Worm (Caenorhabditis elegans): ENCODE data around the gene wrb-1.

Gene wrb-1

ce11 chrV:1164196-1164691 lies 31.6 kb upstream of the wrb-1 start, which contains the start of gene T21H3.5:
T21H3.5 (minus strand) TSS chrV:1164293.
- TF ChIP-seq skn-1 (tag; optimal IDR thresholded peaks at IDR 0.05) (no peak), nhr-23 (tag; optimal IDR thresholded peaks at IDR 0.05) (no peak), Y55F3AM.14 (GFP tag; optimal IDR thresholded peaks at IDR 0.05) (no peak), ZK546.5 (tag; optimal IDR thresholded peaks at IDR 0.05) (no peak), ztf-1 (GFP tag; conservative IDR thresholded peaks at IDR 0.05) (no peak), sem-4 (tag; optimal IDR thresholded peaks at IDR 0.05) (no peak), ceh-16 (tag; optimal IDR thresholded peaks at IDR 0.05) (no peak), ama-1 (optimal IDR thresholded peaks at IDR 0.05) (no peak), nhr-12 (tag; optimal IDR thresholded peaks at IDR 0.05) (no peak), blmp-1 (tag; optimal IDR thresholded peaks at IDR 0.05; ENCODE audit: insufficient read depth) (no peak)

ce11 chrV:1165090-1165761 lies 30.6 kb upstream of the wrb-1 start, which contains the start of gene ptr-16:
ptr-16 (plus strand) TSS chrV:1165711.
- TF ChIP-seq nhr-21 (tag; optimal IDR thresholded peaks at IDR 0.05) (no peak), R02D3.7 (tag; optimal IDR thresholded peaks at IDR 0.05) (no peak), mbf-1 (tag; optimal IDR thresholded peaks at IDR 0.05) (no peak), ztf-11 (tag; optimal IDR thresholded peaks at IDR 0.05) (no peak), gmeb-1 (tag; optimal IDR thresholded peaks at IDR 0.05) (no peak), aly-2 (tag; optimal IDR thresholded peaks at IDR 0.05) (no peak), ZK546.5 (tag; optimal IDR thresholded peaks at IDR 0.05) (no peak), blmp-1 (tag; optimal IDR thresholded peaks at IDR 0.05; ENCODE audit: insufficient read depth) (no peak), peb-1 (tag; optimal IDR thresholded peaks at IDR 0.05) (no peak), lsy-2 (tag; optimal IDR thresholded peaks at IDR 0.05) (no peak), ama-1 (optimal IDR thresholded peaks at IDR 0.05) (no peak), ztf-4 (tag; optimal IDR thresholded peaks at IDR 0.05) (no peak), nhr-25 (tag; optimal IDR thresholded peaks at IDR 0.05) (no peak), dmd-4 (tag; optimal IDR thresholded peaks at IDR 0.05) (no peak), snpc-4 (tag; optimal IDR thresholded peaks at IDR 0.05) (no peak), nhr-77 (tag; optimal IDR thresholded peaks at IDR 0.05) (no peak)

ce11 chrV:1170591-1170990 lies 25.3 kb upstream of the wrb-1 start:
- TF ChIP-seq egl-27 (tag; optimal IDR thresholded peaks at IDR 0.05): no peak
- TF ChIP-seq Y55F3AM.14 (GFP tag; optimal IDR thresholded peaks at IDR 0.05): no peak
- no peak for TF ChIP-seq nhr-6 (tag; optimal IDR thresholded peaks at IDR 0.05)

ce11 chrV:1176277-1176839 lies 19.5 kb upstream of the wrb-1 start, which contains the start of gene T21H3.1:
T21H3.1 (plus strand) TSS chrV:1176724.
- TF ChIP-seq sma-9 (GFP tag; optimal IDR thresholded peaks at IDR 0.05) (peak; percentile 60), sma-9 (tag; optimal IDR thresholded peaks at IDR 0.05) (no peak), crh-2 (tag; optimal IDR thresholded peaks at IDR 0.05) (peak; percentile 57), ama-1 (optimal IDR thresholded peaks at IDR 0.05) (no peak), fos-1 (tag; optimal IDR thresholded peaks at IDR 0.05) (peak; percentile 92)

ce11 chrV:1179279-1179678 lies 16.6 kb upstream of the wrb-1 start, which contains the start of gene F25A2.1:
F25A2.1 (plus strand) TSS chrV:1179579.
- TF ChIP-seq elt-3 (tag; optimal IDR thresholded peaks at IDR 0.05) (no peak), gmeb-1 (tag; optimal IDR thresholded peaks at IDR 0.05) (no peak), nhr-11 (tag; optimal IDR thresholded peaks at IDR 0.05) (no peak), nhr-6 (tag; optimal IDR thresholded peaks at IDR 0.05) (no peak), ztf-1 (GFP tag; conservative IDR thresholded peaks at IDR 0.05) (no peak), ama-1 (optimal IDR thresholded peaks at IDR 0.05) (no peak), ZK546.5 (tag; optimal IDR thresholded peaks at IDR 0.05) (no peak), fos-1 (tag; optimal IDR thresholded peaks at IDR 0.05) (peak; percentile 19)

Data from whole organism, L2 larva.